Fruit fly (Drosophila melanogaster) whole organism, pupa: ENCODE results near the gene grim.

Source experiments
- CG14655 ChIP-seq: fragments of 200-800 bp; sonication (Bioruptor generic); optimal IDR thresholded peaks from 3 replicates; lab custom pipeline; 2017; ENCODE audit warnings: mild to moderate bottlenecking, missing biosample characterization, missing genetic modification reagents, missing genetic modification characterization
- CG32121 ChIP-seq: fragments of 200-800 bp; sonication (Bioruptor generic); IDR thresholded peaks from 2 replicates; pipeline ENCODE4 v1.3.6; 2022; ENCODE audit warnings: missing biosample characterization, missing genetic modification characterization
- CG4496 ChIP-seq: fragments of 200-800 bp; sonication (Bioruptor generic); IDR thresholded peaks from 3 replicates; pipeline ENCODE4 v1.3.6; 2022; ENCODE audit warnings: missing biosample characterization, missing genetic modification characterization

DNA sequence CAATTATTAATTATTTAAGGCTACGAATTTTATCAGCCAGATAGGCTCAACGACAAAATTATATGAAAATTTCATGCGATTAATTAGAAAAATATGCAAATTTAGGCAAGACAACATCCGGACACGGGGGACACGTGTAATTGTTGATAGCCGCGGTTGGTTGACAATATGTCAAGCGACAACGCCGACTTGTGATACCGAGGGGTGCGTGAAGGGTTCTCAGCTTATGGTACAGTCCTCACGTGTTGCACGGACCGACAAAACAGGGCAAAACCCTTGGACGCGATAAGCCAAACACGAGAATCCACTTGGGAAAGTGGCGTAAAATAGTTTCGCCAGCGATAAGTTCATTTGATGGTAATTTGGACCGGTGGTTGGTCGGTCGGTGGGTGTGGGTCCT is 43.8 kb upstream of the grim start:
- no peak for TF ChIP-seq CG14655 (GFP tag; lab: Kevin White, UChicago)
- TF ChIP-seq CG4496 (GFP tag; lab: Robert Waterston, UW) = no peak
- TF ChIP-seq CG32121 (GFP tag; lab: Robert Waterston, UW) = no peak
